Worm (Caenorhabditis elegans) whole organism, mixed stage, embryonic: Measurements from ENCODE around the gene F36H1.12.

ENCODE experiments used
- bed-3 ChIP-seq: fragments of 200-800 bp; sonication (Bioruptor generic); optimal IDR thresholded peaks from 3 replicates; lab custom pipeline; 2018; ENCODE audit warnings: mild to moderate bottlenecking, missing genetic modification characterization, moderate library complexity, missing compliant biosample characterization
- cnd-1 ChIP-seq: fragments of 200-800 bp; sonication (Bioruptor generic); optimal IDR thresholded peaks from 2 replicates; lab custom pipeline; 2018; ENCODE audit warnings: mild to moderate bottlenecking, missing genetic modification characterization, missing compliant biosample characterization
- elt-1 ChIP-seq: sonication (generic microtip); optimal IDR thresholded peaks from 2 replicates; lab custom pipeline; 2017; ENCODE audit warnings: missing genetic modification characterization, mild to moderate bottlenecking, missing compliant biosample characterization, antibody characterized with exemption, moderate library complexity, borderline replicate concordance; ENCODE audit not compliant: insufficient read depth
- elt-3 ChIP-seq: fragments of 150-350 bp; optimal IDR thresholded peaks from 2 replicates; lab custom pipeline; 2014; ENCODE audit warnings: missing biosample characterization, missing genetic modification characterization
- hlh-1 ChIP-seq: fragments of 150-350 bp; optimal IDR thresholded peaks from 2 replicates; lab custom pipeline; 2014; ENCODE audit warnings: missing biosample characterization, missing genetic modification reagents, missing genetic modification characterization
- lin-13 ChIP-seq: fragments of 150-350 bp; optimal IDR thresholded peaks from 2 replicates; lab custom pipeline; 2014; ENCODE audit warnings: missing biosample characterization, missing genetic modification characterization
- lin-32 ChIP-seq: fragments of 200-800 bp; sonication (Bioruptor generic); optimal IDR thresholded peaks from 2 replicates; lab custom pipeline; 2018; ENCODE audit warnings: mild to moderate bottlenecking, missing genetic modification characterization, missing compliant biosample characterization
- lsy-2 ChIP-seq: fragments of 150-350 bp; optimal IDR thresholded peaks from 2 replicates; lab custom pipeline; 2014; ENCODE audit warnings: missing biosample characterization, missing genetic modification characterization
- mep-1 ChIP-seq: fragments of 150-350 bp; optimal IDR thresholded peaks from 2 replicates; lab custom pipeline; 2017; ENCODE audit warnings: missing biosample characterization, missing genetic modification reagents, missing genetic modification characterization, inconsistent platforms
- nhr-28 ChIP-seq: fragments of 150-350 bp; optimal IDR thresholded peaks from 2 replicates; lab custom pipeline; 2014; ENCODE audit warnings: missing biosample characterization, missing genetic modification characterization
- unc-39 ChIP-seq: fragments of 150-350 bp; optimal IDR thresholded peaks from 2 replicates; lab custom pipeline; 2014; ENCODE audit warnings: missing biosample characterization, missing genetic modification characterization
- unc-62 ChIP-seq: fragments of 150-350 bp; optimal IDR thresholded peaks from 2 replicates; lab custom pipeline; 2014; ENCODE audit warnings: missing biosample characterization, missing genetic modification reagents, missing genetic modification characterization

ce11 chrIV:11049806-11050205 is 3.7 kb downstream of the F36H1.12 start, which contains the start of gene F36H1.3:
- TF ChIP-seq unc-62 (GFP tag; lab: Kevin White, UChicago), result no peak
- no peak for TF ChIP-seq lin-13 (tag; lab: Kevin White, UChicago)
- no peak for TF ChIP-seq cnd-1 (tag; lab: Kevin White, UChicago)
- TF ChIP-seq bed-3 (GFP tag; lab: Kevin White, UChicago), result no peak
- no peak for TF ChIP-seq lin-32
- no peak for TF ChIP-seq elt-3 (tag; lab: Kevin White, UChicago)
- no peak for TF ChIP-seq mep-1 (tag; lab: Kevin White, UChicago)
- no peak for TF ChIP-seq nhr-28 (tag; lab: Kevin White, UChicago)
- no peak for TF ChIP-seq unc-39 (tag; lab: Kevin White, UChicago)
- TF ChIP-seq lsy-2, result no peak
- TF ChIP-seq hlh-1 (tag; lab: Kevin White, UChicago), result no peak
- no peak for TF ChIP-seq elt-1 (tag; lab: Kevin White, UChicago)
